Worm (Caenorhabditis elegans) whole organism, L4 larva: ENCODE measurements around the gene cox-17.

Experiments used
- aly-2 ChIP-seq: sonication (generic microtip); optimal IDR thresholded peaks from 2 replicates; lab custom pipeline; 2018; ENCODE audit warnings: missing biosample characterization, missing genetic modification characterization
- ama-1 ChIP-seq: fragments of 150-350 bp; optimal IDR thresholded peaks from 2 replicates; lab custom pipeline; 2014; ENCODE audit warnings: inconsistent platforms, mixed read lengths
- daf-19 ChIP-seq: fragments of 200-800 bp; sonication (Bioruptor generic); conservative IDR thresholded peaks from 2 replicates; pipeline ENCODE4 v1.3.6; 2022; ENCODE audit warnings: missing genetic modification characterization, missing compliant biosample characterization
- lin-39 ChIP-seq: fragments of 150-350 bp; optimal IDR thresholded peaks from 2 replicates; lab custom pipeline; 2014; ENCODE audit warnings: missing biosample characterization, missing genetic modification reagents, missing genetic modification characterization
- mxl-3 ChIP-seq: fragments of 200-800 bp; sonication (Bioruptor generic); optimal IDR thresholded peaks from 2 replicates; lab custom pipeline; 2018; ENCODE audit warnings: mild to moderate bottlenecking, missing genetic modification characterization, missing compliant biosample characterization
- nhr-10 ChIP-seq: fragments of 150-350 bp; optimal IDR thresholded peaks from 2 replicates; lab custom pipeline; 2014; ENCODE audit warnings: missing biosample characterization, missing genetic modification characterization
- nhr-11 ChIP-seq: fragments of 150-350 bp; optimal IDR thresholded peaks from 2 replicates; lab custom pipeline; 2014; ENCODE audit warnings: missing biosample characterization, missing genetic modification characterization
- nhr-237 ChIP-seq: sonication (generic microtip); optimal IDR thresholded peaks from 2 replicates; lab custom pipeline; 2017; ENCODE audit warnings: missing biosample characterization, missing genetic modification characterization
- nhr-77 ChIP-seq: fragments of 150-350 bp; optimal IDR thresholded peaks from 2 replicates; lab custom pipeline; 2014; ENCODE audit warnings: missing biosample characterization, missing genetic modification characterization
- unc-62 ChIP-seq, 3 experiments: fragments of 150-350 bp in 1 of 3; sonication (generic microtip); optimal IDR thresholded peaks in 2 of 3; peaks in 1 of 3; 1 replicate in 1 of 3; 2 replicates in 2 of 3; lab custom pipeline; 2014 to 2017; ENCODE audit warnings: missing biosample characterization in 3 of 3, missing genetic modification characterization in 3 of 3, missing genetic modification reagents in 3 of 3, missing genotype in 1 of 3

ce11 chrIII:156645-157044, 34.1 kb upstream of the cox-17 start, which contains the start of the genes zig-13 and ver-1:
- TF ChIP-seq lin-39 (tag; lab: Kevin White, UChicago) (no peak), mxl-3 (no peak), unc-62 (GFP tag; optimal IDR thresholded peaks at IDR 0.05 in 1 of 2; lab: Kevin White, UChicago) (no peak), unc-62 (tag; optimal IDR thresholded peaks at IDR 0.05; lab: Kevin White, UChicago) (no peak), nhr-77 (tag; lab: Kevin White, UChicago) (no peak), aly-2 (tag; lab: Kevin White, UChicago) (no peak), nhr-10 (no peak), nhr-11 (tag; lab: Kevin White, UChicago) (no peak), nhr-237 (no peak), daf-19 (GFP tag; lab: Robert Waterston, UW) (no peak), ama-1 (lab: Kevin White, UChicago) (no peak)
